Worm (Caenorhabditis elegans) whole organism, midembryonic: Measurements from ENCODE around the gene srbc-31.

Source experiments
- cog-1 ChIP-seq: sonication (generic microtip); optimal IDR thresholded peaks from 2 replicates; lab custom pipeline; 2016; ENCODE audit warnings: missing genetic modification characterization, missing compliant biosample characterization
- flt-1 ChIP-seq: fragments of 200-800 bp; sonication (Bioruptor generic); IDR thresholded peaks from 2 replicates; pipeline ENCODE4 v1.3.6; 2022; ENCODE audit warnings: missing genetic modification characterization, missing compliant biosample characterization
- klf-2 ChIP-seq: fragments of 200-800 bp; sonication (Bioruptor generic); conservative IDR thresholded peaks from 2 replicates; pipeline ENCODE4 v1.3.6; 2022; ENCODE audit warnings: missing genetic modification reagents, missing genetic modification characterization, missing compliant biosample characterization
- med-1 ChIP-seq: sonication (generic microtip); optimal IDR thresholded peaks from 2 replicates; lab custom pipeline; 2017; ENCODE audit warnings: missing genetic modification characterization, mild to moderate bottlenecking, missing compliant biosample characterization, antibody characterized with exemption, missing genetic modification reagents; ENCODE audit not compliant: insufficient read depth
- ztf-23 ChIP-seq: fragments of 200-800 bp; sonication (Bioruptor generic); IDR thresholded peaks from 2 replicates; pipeline ENCODE4 v1.3.6; 2022; ENCODE audit warnings: missing genetic modification reagents, missing genetic modification characterization, missing compliant biosample characterization

- no peak for TF ChIP-seq flt-1 (GFP tag; lab: Robert Waterston, UW)
- TF ChIP-seq klf-2 (GFP tag; lab: Robert Waterston, UW): no peak
- no peak for TF ChIP-seq ztf-23 (GFP tag; lab: Robert Waterston, UW)
- no peak for TF ChIP-seq med-1 (GFP tag; lab: Kevin White, UChicago)
- no peak for TF ChIP-seq cog-1 (tag; lab: Kevin White, UChicago)
These were observed 40.5 kb upstream of the srbc-31 start, which contains the start of gene str-227 for ce11 chrV:3517889-3518288.
